Fruit fly (Drosophila melanogaster): Measurements from ENCODE around the gene noc.
A peak's percentile ranks its signal among the peaks of the same experiment; 100 is the strongest.

The noc gene

DNA sequence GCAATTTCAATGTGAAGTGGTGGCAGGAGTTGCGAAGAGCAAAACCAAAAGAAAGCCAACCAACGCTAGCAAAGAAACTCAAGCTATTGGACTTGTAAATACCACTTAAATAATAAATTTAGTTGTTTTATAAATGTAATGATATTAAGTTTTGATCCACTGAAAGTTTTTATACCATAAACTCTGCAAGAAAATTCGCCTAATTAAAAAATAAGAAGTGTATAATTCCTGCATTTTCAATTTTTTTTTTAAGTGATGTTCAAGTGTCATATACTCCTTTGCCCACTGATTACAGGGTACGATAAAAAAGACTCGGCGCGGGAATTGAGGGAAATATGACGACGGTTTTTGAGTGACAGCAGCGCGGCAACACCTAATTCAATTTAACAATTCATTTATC lies 28.6 kb downstream of the noc start (continued):
- TF ChIP-seq inv (GFP tag; IDR thresholded peaks at IDR 0.05; ENCODE audit: partially characterized antibody) = no peak
- peak; percentile 63 for TF ChIP-seq az2 (GFP tag; optimal IDR thresholded peaks at IDR 0.05)
- 0 out of 2 replicates have a peak, but pooled peaks have one; percentile 21 for TF ChIP-seq slbo (GFP tag; IDR thresholded peaks at IDR 0.05)
- TF ChIP-seq dysf (GFP tag; IDR thresholded peaks at IDR 0.05) = peak; percentile 46; the same call in 1 of the 3 replicates
- TF ChIP-seq CG10274 (GFP tag; optimal IDR thresholded peaks at IDR 0.05) = no peak
- TF ChIP-seq luna (GFP tag; optimal IDR thresholded peaks at IDR 0.05) = no peak
- no peak for TF ChIP-seq CG4854 (GFP tag; optimal IDR thresholded peaks at IDR 0.05)
- TF ChIP-seq Abd-B (GFP tag; optimal IDR thresholded peaks at IDR 0.05) = no peak
- peak; percentile 61; the same call in 1 of the 2 replicates for TF ChIP-seq lmd (GFP tag; IDR thresholded peaks at IDR 0.05)
- no peak for TF ChIP-seq Deaf1 (tag; optimal IDR thresholded peaks at IDR 0.05)
- peak; percentile 60 for TF ChIP-seq grau (tag; optimal IDR thresholded peaks at IDR 0.05)
- TF ChIP-seq CG12236 (GFP tag; optimal IDR thresholded peaks at IDR 0.05) = no peak
- no peak for TF ChIP-seq CG6683 (GFP tag; optimal IDR thresholded peaks at IDR 0.05)
- TF ChIP-seq CG13894 (tag; optimal IDR thresholded peaks at IDR 0.05) = no peak
- no peak for TF ChIP-seq CG14667 (GFP tag; IDR thresholded peaks at IDR 0.05)
- TF ChIP-seq org-1 (GFP tag; optimal IDR thresholded peaks at IDR 0.05) = peak; percentile 25
- no peak for TF ChIP-seq sug (tag; optimal IDR thresholded peaks at IDR 0.05)
- peak; percentile 64 for TF ChIP-seq Hr3 (GFP tag; optimal IDR thresholded peaks at IDR 0.05)
- no peak for TF ChIP-seq CG8765 (GFP tag; IDR thresholded peaks at IDR 0.05)
- no peak for TF ChIP-seq CG3995 (GFP tag; optimal IDR thresholded peaks at IDR 0.05)
- peak; percentile 41 for TF ChIP-seq CG1602 (GFP tag; optimal IDR thresholded peaks at IDR 0.05)
- no peak for TF ChIP-seq CG17385 (GFP tag; optimal IDR thresholded peaks at IDR 0.05)
- peak; percentile 62 for TF ChIP-seq Oli (tag; optimal IDR thresholded peaks at IDR 0.05)
- TF ChIP-seq sens (GFP tag) = peak; percentile 88
- TF ChIP-seq sqz (GFP tag; optimal IDR thresholded peaks at IDR 0.05) = no peak
- peak; percentile 62 for TF ChIP-seq CG8388 (GFP tag; optimal IDR thresholded peaks at IDR 0.05)
- no peak for TF ChIP-seq slp2 (GFP tag; optimal IDR thresholded peaks at IDR 0.05)
- no peak for TF ChIP-seq CG5180 (GFP tag; optimal IDR thresholded peaks at IDR 0.05)
- TF ChIP-seq sna (GFP tag; IDR thresholded peaks at IDR 0.05; ENCODE audit: partially characterized antibody) = no peak
- TF ChIP-seq CG11398 (GFP tag; optimal IDR thresholded peaks at IDR 0.05) = no peak
- TF ChIP-seq Oaz (GFP tag; IDR thresholded peaks at IDR 0.05) = no peak
- no peak for TF ChIP-seq Atf3 (GFP tag; optimal IDR thresholded peaks at IDR 0.05)
- TF ChIP-seq gcm (GFP tag; optimal IDR thresholded peaks at IDR 0.05) = peak; percentile 60
- TF ChIP-seq ara (GFP tag; IDR thresholded peaks at IDR 0.05) = no peak
- TF ChIP-seq CG10543 (GFP tag; optimal IDR thresholded peaks at IDR 0.05) = no peak
- TF ChIP-seq Myb (GFP tag; optimal IDR thresholded peaks at IDR 0.05) = no peak
- peak; percentile 18 for TF ChIP-seq kay (GFP tag; optimal IDR thresholded peaks at IDR 0.05)
- peak; percentile 12 for TF ChIP-seq Vsx1 (GFP tag; optimal IDR thresholded peaks at IDR 0.05)
- TF ChIP-seq CG3163 (GFP tag; optimal IDR thresholded peaks at IDR 0.05) = no peak
- TF ChIP-seq CG2889 (GFP tag; IDR thresholded peaks at IDR 0.05) = no peak
- TF ChIP-seq ap (GFP tag; IDR thresholded peaks at IDR 0.05) = no peak; the same call in 1 of the 2 replicates
- TF ChIP-seq gro (GFP tag; optimal IDR thresholded peaks at IDR 0.05) = no peak
- TF ChIP-seq ranshi (GFP tag; IDR thresholded peaks at IDR 0.05) = no peak
- no peak for TF ChIP-seq H15 (GFP tag; IDR thresholded peaks at IDR 0.05)
- no peak for TF ChIP-seq MESR4 (GFP tag; optimal IDR thresholded peaks at IDR 0.05)
- peak; percentile 47 for TF ChIP-seq tin (GFP tag; optimal IDR thresholded peaks at IDR 0.05)
- peak; percentile 5 for TF ChIP-seq pnt (GFP tag; optimal IDR thresholded peaks at IDR 0.05)
- TF ChIP-seq CG4328 (GFP tag; optimal IDR thresholded peaks at IDR 0.05) = no peak
- TF ChIP-seq Hsf (GFP tag; optimal IDR thresholded peaks at IDR 0.05) = peak; percentile 45
- TF ChIP-seq ftz-f1 (GFP tag; optimal IDR thresholded peaks at IDR 0.05) = no peak
- no peak for TF ChIP-seq Spps (tag; optimal IDR thresholded peaks at IDR 0.05)
- no peak for TF ChIP-seq mirr (GFP tag; optimal IDR thresholded peaks at IDR 0.05)

Measured in whole organism, embryonic.